Worm (Caenorhabditis elegans) whole organism, late embryonic: ENCODE measurements around the gene dach-1.

ENCODE experiments used
- T23F11.4 ChIP-seq: fragments of 200-800 bp; sonication (Bioruptor generic); optimal IDR thresholded peaks from 2 replicates; lab custom pipeline; 2018; ENCODE audit warnings: mild to moderate bottlenecking, missing genetic modification characterization, missing compliant biosample characterization
- madf-2 ChIP-seq: sonication (generic microtip); optimal IDR thresholded peaks from 2 replicates; lab custom pipeline; 2017; ENCODE audit warnings: missing genetic modification characterization, missing compliant biosample characterization
- unc-86 ChIP-seq: sonication (generic microtip); optimal IDR thresholded peaks from 2 replicates; lab custom pipeline; 2016; ENCODE audit warnings: missing genetic modification characterization, missing compliant biosample characterization

- TF ChIP-seq T23F11.4 (GFP tag; lab: Kevin White, UChicago) (no peak), unc-86 (tag; lab: Kevin White, UChicago) (no peak), madf-2 (tag; lab: Kevin White, UChicago) (no peak)
Measured at ce11 chrV:3969664-3970063, 19.8 kb downstream of the dach-1 start.
